Worm (Caenorhabditis elegans) whole organism, L3 larva: ENCODE results near the gene ent-7.

Experiments
- R02D3.7 ChIP-seq: fragments of 150-350 bp; optimal IDR thresholded peaks from 2 replicates; lab custom pipeline; 2014; ENCODE audit warnings: missing biosample characterization, missing genetic modification characterization
- ceh-16 ChIP-seq: sonication (generic microtip); optimal IDR thresholded peaks from 2 replicates; lab custom pipeline; 2017; ENCODE audit warnings: missing biosample characterization, missing genetic modification characterization
- egl-27 ChIP-seq: sonication (generic microtip); optimal IDR thresholded peaks from 4 replicates; lab custom pipeline; 2017; ENCODE audit warnings: missing biosample characterization, missing genetic modification reagents, missing genetic modification characterization
- elt-1 ChIP-seq: fragments of 150-350 bp; optimal IDR thresholded peaks from 2 replicates; lab custom pipeline; 2014; ENCODE audit warnings: missing biosample characterization, missing genetic modification characterization
- fkh-2 ChIP-seq: fragments of 150-350 bp; optimal IDR thresholded peaks from 2 replicates; lab custom pipeline; 2014; ENCODE audit warnings: missing biosample characterization, missing genetic modification reagents, missing genetic modification characterization
- nhr-237 ChIP-seq: fragments of 150-350 bp; optimal IDR thresholded peaks from 2 replicates; lab custom pipeline; 2014; ENCODE audit warnings: missing biosample characterization, missing genetic modification characterization
- pha-4 ChIP-seq: fragments of 150-350 bp; optimal IDR thresholded peaks from 2 replicates; lab custom pipeline; 2014; ENCODE audit warnings: missing biosample characterization, missing genetic modification reagents, missing genetic modification characterization
- unc-39 ChIP-seq: sonication (generic microtip); optimal IDR thresholded peaks from 4 replicates; lab custom pipeline; 2017; ENCODE audit warnings: missing biosample characterization, missing genetic modification characterization

DNA sequence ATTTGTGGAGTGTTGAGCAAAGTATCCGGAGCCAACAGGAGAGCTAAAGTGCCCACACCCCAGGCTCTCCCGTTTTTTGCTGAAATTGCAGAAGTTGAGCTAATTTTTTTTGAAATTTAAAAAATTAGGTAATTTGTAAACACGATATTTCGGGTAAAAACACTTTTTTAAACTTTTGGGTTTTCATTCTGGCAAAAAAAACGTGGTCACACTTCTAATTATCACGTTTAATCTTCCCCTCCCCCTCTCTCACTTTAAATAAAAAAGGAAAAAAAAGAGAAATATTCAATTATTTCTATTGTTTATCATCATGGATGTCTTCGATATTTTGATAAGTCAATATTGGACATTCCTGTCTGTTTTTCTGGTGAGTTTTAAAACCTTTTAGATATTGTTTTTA lies 16.0 kb downstream of the ent-7 start, which contains the start of gene F44D12.6:
- TF ChIP-seq pha-4 (tag; lab: Kevin White, UChicago), result no peak
- no peak for TF ChIP-seq egl-27 (tag; lab: Kevin White, UChicago)
- no peak for TF ChIP-seq fkh-2
- TF ChIP-seq R02D3.7 (tag; lab: Kevin White, UChicago), result no peak
- no peak for TF ChIP-seq elt-1
- TF ChIP-seq unc-39 (tag; lab: Kevin White, UChicago), result no peak
- TF ChIP-seq ceh-16, result no peak
- TF ChIP-seq nhr-237, result no peak
